Worm (Caenorhabditis elegans) whole organism, young adult: ENCODE results near the gene T10C6.7.

Source experiments
- F23B12.7 ChIP-seq: sonication (generic microtip); optimal IDR thresholded peaks from 2 replicates; lab custom pipeline; 2017; ENCODE audit warnings: missing genetic modification characterization, mild to moderate bottlenecking, missing compliant biosample characterization, antibody characterized with exemption, moderate library complexity; ENCODE audit not compliant: insufficient read depth
- F33H1.4 ChIP-seq: fragments of 200-800 bp; sonication (Bioruptor generic); IDR thresholded peaks from 2 replicates; pipeline ENCODE4 v1.3.6; 2022; ENCODE audit warnings: missing genetic modification reagents, missing genetic modification characterization, missing compliant biosample characterization
- F37B4.10 ChIP-seq: fragments of 200-800 bp; sonication (Bioruptor generic); IDR thresholded peaks from 2 replicates; pipeline ENCODE4 v1.3.6; 2022; ENCODE audit warnings: missing genetic modification characterization, missing compliant biosample characterization
- F49E8.2 ChIP-seq: sonication (generic microtip); optimal IDR thresholded peaks from 3 replicates; lab custom pipeline; 2017; ENCODE audit warnings: missing genetic modification characterization, mild to moderate bottlenecking, missing compliant biosample characterization, antibody characterized with exemption, moderate library complexity; ENCODE audit not compliant: insufficient read depth
- F55B11.4 ChIP-seq: sonication (generic microtip); optimal IDR thresholded peaks from 2 replicates; lab custom pipeline; 2016; ENCODE audit warnings: missing compliant biosample characterization, missing genetic modification characterization, borderline replicate concordance; ENCODE audit not compliant: insufficient read depth
- T26A5.8 ChIP-seq: sonication (generic microtip); optimal IDR thresholded peaks from 2 replicates; lab custom pipeline; 2016; ENCODE audit warnings: missing genetic modification characterization, missing compliant biosample characterization
- Y53G8AR.9 ChIP-seq: fragments of 200-800 bp; sonication (Bioruptor generic); conservative IDR thresholded peaks from 2 replicates; pipeline ENCODE4 v1.3.6; 2022; ENCODE audit warnings: missing genetic modification reagents, missing genetic modification characterization, missing compliant biosample characterization
- ZK185.1 ChIP-seq: sonication (generic microtip); optimal IDR thresholded peaks from 2 replicates; lab custom pipeline; 2016; ENCODE audit warnings: mild to moderate bottlenecking, missing genetic modification characterization, missing compliant biosample characterization; ENCODE audit not compliant: poor library complexity, severe bottlenecking
- attf-6 ChIP-seq: fragments of 200-800 bp; sonication (Bioruptor generic); IDR thresholded peaks from 2 replicates; pipeline ENCODE4 v1.3.6; 2022; ENCODE audit warnings: missing genetic modification reagents, missing genetic modification characterization, missing compliant biosample characterization
- bed-1 ChIP-seq: fragments of 200-800 bp; sonication (Bioruptor generic); IDR thresholded peaks from 2 replicates; pipeline ENCODE4 v1.3.6; 2022; ENCODE audit warnings: missing genetic modification reagents, missing genetic modification characterization, missing compliant biosample characterization
- cebp-1 ChIP-seq, 2 experiments: fragments of 200-800 bp in 1 of 2; sonication (Bioruptor generic) in 1 of 2; sonication (generic microtip) in 1 of 2; IDR thresholded peaks in 1 of 2; optimal IDR thresholded peaks in 1 of 2; 2 replicates each; pipeline versions ENCODE4 v1.3.6 to Lab custom; 2017 to 2022; ENCODE audit warnings: missing compliant biosample characterization in 2 of 2, missing genetic modification characterization in 2 of 2, mild to moderate bottlenecking in 1 of 2, missing genetic modification reagents in 1 of 2, moderate library complexity in 1 of 2
- cebp-2 ChIP-seq: fragments of 200-800 bp; sonication (Bioruptor generic); IDR thresholded peaks from 2 replicates; pipeline ENCODE4 v1.3.6; 2022; ENCODE audit warnings: missing genetic modification characterization, missing compliant biosample characterization
- ceh-100 ChIP-seq: fragments of 200-800 bp; sonication (Bioruptor generic); IDR thresholded peaks from 2 replicates; pipeline ENCODE4 v1.3.6; 2022; ENCODE audit warnings: missing genetic modification reagents, missing genetic modification characterization, missing compliant biosample characterization
- ceh-27 ChIP-seq: fragments of 200-800 bp; sonication (Bioruptor generic); optimal IDR thresholded peaks from 2 replicates; lab custom pipeline; 2018; ENCODE audit warnings: mild to moderate bottlenecking, missing genetic modification characterization, moderate library complexity, missing compliant biosample characterization
- dpl-1 ChIP-seq: fragments of 150-350 bp; optimal IDR thresholded peaks from 2 replicates; lab custom pipeline; 2014; ENCODE audit warnings: missing biosample characterization, missing genetic modification reagents, missing genetic modification characterization
- fkh-3 ChIP-seq: sonication (generic microtip); optimal IDR thresholded peaks from 2 replicates; lab custom pipeline; 2016; ENCODE audit warnings: mild to moderate bottlenecking, missing genetic modification characterization, missing compliant biosample characterization
- let-526 ChIP-seq: fragments of 200-800 bp; sonication (Bioruptor generic); IDR thresholded peaks from 2 replicates; pipeline ENCODE4 v1.3.6; 2022; ENCODE audit warnings: missing genetic modification reagents, missing genetic modification characterization, missing compliant biosample characterization
- let-607 ChIP-seq, 2 experiments: fragments of 200-800 bp in 1 of 2; sonication (Bioruptor generic) in 1 of 2; sonication (generic microtip) in 1 of 2; optimal IDR thresholded peaks; 2 replicates each; lab custom pipeline; 2016 to 2018; ENCODE audit warnings: mild to moderate bottlenecking in 2 of 2, missing compliant biosample characterization in 2 of 2, missing genetic modification characterization in 2 of 2, moderate library complexity in 2 of 2, missing genotype in 1 of 2
- lsl-1 ChIP-seq: fragments of 200-800 bp; sonication (Bioruptor generic); optimal IDR thresholded peaks from 2 replicates; lab custom pipeline; 2018; ENCODE audit warnings: mild to moderate bottlenecking, missing genetic modification characterization, moderate library complexity, missing compliant biosample characterization
- lsy-27 ChIP-seq: sonication (generic microtip); optimal IDR thresholded peaks from 2 replicates; lab custom pipeline; 2017; ENCODE audit warnings: missing genetic modification characterization, mild to moderate bottlenecking, missing compliant biosample characterization, antibody characterized with exemption, missing genotype, borderline replicate concordance; ENCODE audit not compliant: insufficient read depth
- madf-3 ChIP-seq: fragments of 200-800 bp; sonication (Bioruptor generic); IDR thresholded peaks from 2 replicates; pipeline ENCODE4 v1.3.6; 2022; ENCODE audit warnings: missing genetic modification reagents, missing genetic modification characterization, missing compliant biosample characterization
- madf-6 ChIP-seq: fragments of 200-800 bp; sonication (Bioruptor generic); IDR thresholded peaks from 2 replicates; pipeline ENCODE4 v1.3.6; 2022; ENCODE audit warnings: missing genetic modification reagents, missing genetic modification characterization, missing compliant biosample characterization
- mxl-1 ChIP-seq: sonication (generic microtip); optimal IDR thresholded peaks from 2 replicates; lab custom pipeline; 2016; ENCODE audit warnings: missing genetic modification characterization, missing compliant biosample characterization
- nhr-80 ChIP-seq: sonication (generic microtip); optimal IDR thresholded peaks from 2 replicates; lab custom pipeline; 2016; ENCODE audit warnings: missing genetic modification characterization, missing compliant biosample characterization
- nhr-90 ChIP-seq: sonication (generic microtip); optimal IDR thresholded peaks from 2 replicates; lab custom pipeline; 2016; ENCODE audit warnings: missing genotype, mild to moderate bottlenecking, missing genetic modification characterization, missing compliant biosample characterization
- rcor-1 ChIP-seq: fragments of 200-800 bp; sonication (Bioruptor generic); IDR thresholded peaks from 2 replicates; pipeline ENCODE4 v1.3.6; 2022; ENCODE audit warnings: missing genetic modification reagents, missing genetic modification characterization, missing compliant biosample characterization
- repo-1 ChIP-seq: sonication (generic microtip); optimal IDR thresholded peaks from 2 replicates; lab custom pipeline; 2017; ENCODE audit warnings: mild to moderate bottlenecking, missing genetic modification characterization, missing compliant biosample characterization
- sdz-38 ChIP-seq: sonication (generic microtip); optimal IDR thresholded peaks from 2 replicates; lab custom pipeline; 2016; ENCODE audit warnings: missing genotype, missing genetic modification characterization, missing compliant biosample characterization
- xnd-1 ChIP-seq: sonication (generic microtip); optimal IDR thresholded peaks from 2 replicates; lab custom pipeline; 2016; ENCODE audit warnings: missing genotype, missing genetic modification reagents, missing genetic modification characterization, missing compliant biosample characterization
- ztf-18 ChIP-seq: sonication (generic microtip); optimal IDR thresholded peaks from 2 replicates; lab custom pipeline; 2016; ENCODE audit warnings: missing genotype, mild to moderate bottlenecking, missing genetic modification characterization, missing compliant biosample characterization
- ztf-25 ChIP-seq: fragments of 200-800 bp; sonication (Bioruptor generic); IDR thresholded peaks from 2 replicates; pipeline ENCODE4 v1.3.6; 2022; ENCODE audit warnings: missing genetic modification reagents, missing genetic modification characterization, missing compliant biosample characterization
- ztf-3 ChIP-seq: fragments of 200-800 bp; sonication (Bioruptor generic); optimal IDR thresholded peaks from 2 replicates; lab custom pipeline; 2018; ENCODE audit warnings: mild to moderate bottlenecking, missing genetic modification characterization, missing compliant biosample characterization

The T10C6.7 gene

ce11 chrV:16016977-16017376, 14.5 kb downstream of the T10C6.7 start:
- no peak for TF ChIP-seq ztf-25 (GFP tag; lab: Robert Waterston, UW)

- no peak for TF ChIP-seq lsy-27 (tag; lab: Kevin White, UChicago)
- no peak for TF ChIP-seq bed-1 (GFP tag; lab: Robert Waterston, UW)
- TF ChIP-seq cebp-2 (GFP tag; lab: Robert Waterston, UW) = no peak
- TF ChIP-seq F55B11.4 (tag; lab: Kevin White, UChicago) = no peak
- TF ChIP-seq Y53G8AR.9 (GFP tag; lab: Robert Waterston, UW) = no peak
- no peak for TF ChIP-seq fkh-3
- TF ChIP-seq xnd-1 (tag; lab: Kevin White, UChicago) = no peak
- no peak for TF ChIP-seq dpl-1 (GFP tag; lab: Kevin White, UChicago)
- TF ChIP-seq madf-6 (GFP tag; lab: Robert Waterston, UW) = no peak
- TF ChIP-seq ZK185.1 (tag; lab: Kevin White, UChicago) = no peak
- no peak for TF ChIP-seq attf-6 (GFP tag; lab: Robert Waterston, UW)
- TF ChIP-seq let-526 (GFP tag; lab: Robert Waterston, UW) = no peak
- no peak for TF ChIP-seq ceh-27
- no peak for TF ChIP-seq repo-1 (tag; lab: Kevin White, UChicago)
- TF ChIP-seq cebp-1 (GFP tag; IDR thresholded peaks at IDR 0.05; lab: Robert Waterston, UW) = no peak
- no peak for TF ChIP-seq cebp-1 (tag; optimal IDR thresholded peaks at IDR 0.05; lab: Kevin White, UChicago)
- no peak for TF ChIP-seq rcor-1 (GFP tag; lab: Robert Waterston, UW)
These were observed 15.9 kb downstream of the T10C6.7 start, which contains the start of gene str-232 for ce11 chrV:16015652-16016051. str-232 (minus strand) TSS chrV:16015752.

DNA sequence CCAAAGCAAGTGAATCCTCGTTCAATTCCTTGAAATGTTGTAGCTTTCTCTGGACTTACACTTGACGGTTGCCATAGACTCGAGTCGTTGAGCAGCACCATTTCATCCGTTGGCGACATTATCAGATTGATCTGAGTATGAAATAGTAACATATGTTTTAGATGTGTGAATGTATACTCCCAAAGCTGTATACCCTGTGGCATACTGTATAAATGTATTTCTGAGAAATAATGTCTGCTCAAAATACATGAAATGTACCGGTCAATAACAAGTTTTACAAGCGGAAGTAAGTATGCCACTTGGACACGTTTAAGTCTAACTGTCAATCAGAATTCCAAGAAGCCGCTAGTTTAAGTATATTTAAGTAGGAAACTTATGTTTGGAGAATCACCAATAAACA, 21.9 kb downstream of the T10C6.7 start, which contains the start of gene str-233:
TSS of gene str-233 (minus strand) at position 101 of the 400 bp plus-strand sequence.
- TF ChIP-seq nhr-90 (tag; lab: Kevin White, UChicago) (no peak), F23B12.7 (tag; lab: Kevin White, UChicago) (no peak), mxl-1 (tag; lab: Kevin White, UChicago) (no peak)

- TF ChIP-seq lsl-1 (GFP tag; lab: Kevin White, UChicago) = no peak
- TF ChIP-seq F49E8.2 = no peak
- TF ChIP-seq madf-3 = no peak
- no peak for TF ChIP-seq ztf-3 (GFP tag; lab: Kevin White, UChicago)
- TF ChIP-seq attf-6 (GFP tag; lab: Robert Waterston, UW) = no peak
- TF ChIP-seq F23B12.7 (tag; lab: Kevin White, UChicago) = no peak
- no peak for TF ChIP-seq F37B4.10 (GFP tag; lab: Robert Waterston, UW)
- TF ChIP-seq dpl-1 (GFP tag; lab: Kevin White, UChicago) = no peak
- TF ChIP-seq xnd-1 (tag; lab: Kevin White, UChicago) = no peak
- no peak for TF ChIP-seq T26A5.8 (tag; lab: Kevin White, UChicago)
- TF ChIP-seq nhr-80 (tag; lab: Kevin White, UChicago) = no peak
- TF ChIP-seq sdz-38 (tag; lab: Kevin White, UChicago) = no peak
- no peak for TF ChIP-seq ztf-18 (tag; lab: Kevin White, UChicago)
- TF ChIP-seq let-607 (tag; optimal IDR thresholded peaks at IDR 0.05; lab: Kevin White, UChicago) = no peak
- TF ChIP-seq ceh-100 (GFP tag; lab: Robert Waterston, UW) = no peak
- no peak for TF ChIP-seq F33H1.4 (GFP tag; lab: Robert Waterston, UW)
These were observed 24.0 kb downstream of the T10C6.7 start, which contains the start of gene str-231 for ce11 chrV:16007505-16007904. str-231 (minus strand) TSS chrV:16007605.
